Worm (Caenorhabditis elegans) whole organism, mixed stage, embryonic: Measurements from ENCODE around the gene pelo-1.

Experiments
- lsy-2 ChIP-seq: fragments of 150-350 bp; optimal IDR thresholded peaks from 2 replicates; lab custom pipeline; 2014; ENCODE audit warnings: missing biosample characterization, missing genetic modification characterization
- sptf-1 ChIP-seq: sonication (generic microtip); optimal IDR thresholded peaks from 2 replicates; lab custom pipeline; 2017; ENCODE audit warnings: mild to moderate bottlenecking, missing genetic modification characterization, moderate library complexity, missing compliant biosample characterization
- unc-39 ChIP-seq: fragments of 150-350 bp; optimal IDR thresholded peaks from 2 replicates; lab custom pipeline; 2014; ENCODE audit warnings: missing biosample characterization, missing genetic modification characterization

- TF ChIP-seq lsy-2 (tag; lab: Kevin White, UChicago) (no peak), unc-39 (tag; lab: Kevin White, UChicago) (no peak), sptf-1 (tag; lab: Kevin White, UChicago) (no peak)
These were observed at the start of gene pelo-1, which contains the start of gene R74.7 for ce11 chrIII:4204072-4204471.
